Worm (Caenorhabditis elegans): ENCODE measurements around the gene rab-19.

DNA sequence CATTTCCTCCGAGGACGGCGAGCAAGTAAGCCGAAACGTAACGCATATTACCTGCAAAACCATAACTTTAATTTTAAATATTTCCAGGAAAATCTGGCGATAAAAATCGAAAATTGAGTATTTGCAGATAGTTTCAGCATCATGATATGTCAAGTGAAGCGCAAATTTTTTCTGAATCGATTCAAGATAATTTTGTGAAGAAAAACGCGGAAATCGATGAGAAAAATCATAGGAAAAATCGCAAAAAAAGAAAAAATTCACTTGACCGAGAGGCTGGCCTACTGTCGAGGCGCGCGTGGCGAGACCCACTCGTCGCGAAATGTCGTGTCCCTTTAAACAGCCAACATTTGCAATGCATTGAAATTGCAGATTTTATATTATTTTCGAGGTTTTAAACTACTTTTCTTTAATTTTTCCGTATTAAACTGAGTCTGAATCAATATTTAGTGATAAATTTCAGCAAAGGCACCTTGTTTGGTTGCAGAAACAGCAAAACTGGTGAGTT lies 13.9 kb downstream of the rab-19 start, which contains the start of the genes rla-2, popl-7 and Y62E10A.24:
- TF ChIP-seq W03F9.2 (tag; optimal IDR thresholded peaks at IDR 0.05), result no peak
- TF ChIP-seq dao-5 (tag; optimal IDR thresholded peaks at IDR 0.05), result no peak
- no peak for TF ChIP-seq him-1 (tag; optimal IDR thresholded peaks at IDR 0.05)
